Fruit fly (Drosophila melanogaster): ENCODE results near the gene CG13887.
A peak's percentile ranks its signal among the peaks of the same experiment; 100 is the strongest.
"Not testable (repeated sequence)": the region's sequence is repeated elsewhere in the genome, so short reads cannot be mapped to it uniquely, and the experiment has no call there.

CG13887 gene

DNA sequence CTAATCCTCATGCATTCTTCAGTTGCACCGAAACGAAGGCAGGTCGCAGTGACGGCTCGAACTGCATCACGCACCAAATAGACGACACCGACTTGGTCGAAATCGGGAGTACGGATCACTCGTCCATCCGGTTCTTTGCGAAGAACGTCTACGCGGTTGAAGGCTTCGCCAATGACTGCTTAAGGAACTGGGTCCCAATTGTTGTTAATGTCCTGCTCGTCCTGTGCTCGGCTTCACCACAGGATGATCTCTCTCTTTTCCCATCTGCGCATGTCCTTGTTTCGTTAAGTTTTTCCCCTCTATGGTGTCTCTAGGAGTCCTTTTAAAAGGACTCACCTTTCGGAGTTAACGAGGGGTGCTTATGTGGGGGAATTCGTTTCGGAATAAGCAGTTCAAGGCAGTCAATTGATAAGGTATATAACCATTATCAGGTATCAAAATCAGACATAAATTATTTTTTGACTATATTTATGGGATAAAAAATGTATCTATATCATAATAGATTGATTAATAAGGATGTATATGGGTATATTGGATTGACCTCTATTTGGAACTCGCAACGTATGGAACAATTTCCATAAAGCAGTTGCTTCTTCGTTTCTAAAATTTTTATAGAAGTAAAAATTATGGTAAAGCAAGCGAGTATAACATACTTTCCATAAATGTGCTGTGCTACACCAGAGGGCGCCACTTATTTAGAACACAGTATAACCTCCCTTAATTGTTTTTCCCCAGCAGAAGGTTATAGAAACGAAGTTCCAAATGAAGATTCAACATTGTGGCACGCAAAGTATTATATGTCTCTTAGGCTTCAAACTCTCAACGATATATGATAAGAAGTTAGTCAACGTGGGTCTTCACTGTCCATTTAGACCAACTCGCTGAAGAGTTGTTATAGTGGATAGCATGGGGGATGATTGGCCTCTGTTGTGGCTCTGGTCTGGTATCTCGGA, 19.7 kb downstream of the CG13887 start, which contains the start of gene dpr20 (continued):
- no peak for TF ChIP-seq cad (GFP tag; optimal IDR thresholded peaks at IDR 0.05)
- TF ChIP-seq CG2678 (tag; optimal IDR thresholded peaks at IDR 0.05): peak; percentile 82
- TF ChIP-seq CG42726 (GFP tag; IDR thresholded peaks at IDR 0.05; ENCODE audit: partially characterized antibody): no peak
- TF ChIP-seq Oli (tag; optimal IDR thresholded peaks at IDR 0.05): peak; percentile 67
- TF ChIP-seq cg (GFP tag; optimal IDR thresholded peaks at IDR 0.05): no peak
- peak; percentile 65 for TF ChIP-seq CG30403 (GFP tag; optimal IDR thresholded peaks at IDR 0.05)
- peak; percentile 7 for TF ChIP-seq bigmax (GFP tag; optimal IDR thresholded peaks at IDR 0.05)
- TF ChIP-seq CG18476 (GFP tag; optimal IDR thresholded peaks at IDR 0.05): peak; percentile 32
- no peak for TF ChIP-seq CG13123 (GFP tag; optimal IDR thresholded peaks at IDR 0.05)
- TF ChIP-seq CG12071 (GFP tag; optimal IDR thresholded peaks at IDR 0.05): peak; percentile 89
- TF ChIP-seq CG10431 (GFP tag; optimal IDR thresholded peaks at IDR 0.05): no peak
- peak; percentile 41 for TF ChIP-seq zen (tag; optimal IDR thresholded peaks at IDR 0.05)
- peak; percentile 71 for TF ChIP-seq CG9609 (GFP tag; optimal IDR thresholded peaks at IDR 0.05)
- TF ChIP-seq CG3407 (GFP tag; optimal IDR thresholded peaks at IDR 0.05): peak; percentile 14
- no peak for TF ChIP-seq nerfin-2 (GFP tag; IDR thresholded peaks at IDR 0.05; ENCODE audit: partially characterized antibody)
- TF ChIP-seq Sry-δ (GFP tag; optimal IDR thresholded peaks at IDR 0.05): peak; percentile 25
- TF ChIP-seq Oaz (GFP tag; IDR thresholded peaks at IDR 0.05): peak; percentile 74
- TF ChIP-seq CG8089 (GFP tag; optimal IDR thresholded peaks at IDR 0.05): peak; percentile 7
- no peak for TF ChIP-seq disco-r (GFP tag; optimal IDR thresholded peaks at IDR 0.05)
- TF ChIP-seq ind (GFP tag; optimal IDR thresholded peaks at IDR 0.05): peak; percentile 89
- TF ChIP-seq kni (GFP tag; optimal IDR thresholded peaks at IDR 0.05): no peak
- TF ChIP-seq Scr (GFP tag; IDR thresholded peaks at IDR 0.05; ENCODE audit: partially characterized antibody): no peak
- no peak for TF ChIP-seq CG6791 (GFP tag; IDR thresholded peaks at IDR 0.05; ENCODE audit: partially characterized antibody)
- TF ChIP-seq Fer2 (tag; optimal IDR thresholded peaks at IDR 0.05): peak; percentile 63
- TF ChIP-seq bsh (GFP tag; optimal IDR thresholded peaks at IDR 0.05): peak; percentile 8 to 74
- TF ChIP-seq CG3838 (GFP tag; optimal IDR thresholded peaks at IDR 0.05): no peak

DNA sequence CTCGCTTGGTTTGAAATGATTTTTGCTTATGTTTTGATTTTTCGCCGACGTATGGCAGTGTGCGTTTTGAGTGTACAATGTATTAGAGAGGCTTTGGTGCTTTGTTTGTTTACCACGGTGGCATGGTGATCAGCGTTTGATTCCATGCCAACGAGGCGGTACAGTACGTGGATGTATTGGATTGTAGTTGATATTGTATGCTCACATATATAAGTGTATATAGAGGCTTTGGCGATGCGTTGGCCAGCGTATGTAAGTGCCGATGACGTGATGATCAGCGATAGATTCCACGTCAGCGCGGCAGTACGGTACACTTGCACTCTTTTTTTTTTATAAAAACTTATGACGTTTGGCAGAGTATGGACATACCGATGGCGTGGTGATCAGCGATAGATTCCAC, 27.4 kb downstream of the CG13887 start, which contains the start of gene CG12502:
CG12502 (plus strand) TSS at position 301 of the 400 bp plus-strand sequence.
- not testable (repeated sequence) for TF ChIP-seq CG32772 (GFP tag; IDR thresholded peaks at IDR 0.05); tap (tag; optimal IDR thresholded peaks at IDR 0.05); CG12299 (tag; optimal IDR thresholded peaks at IDR 0.05)

DNA sequence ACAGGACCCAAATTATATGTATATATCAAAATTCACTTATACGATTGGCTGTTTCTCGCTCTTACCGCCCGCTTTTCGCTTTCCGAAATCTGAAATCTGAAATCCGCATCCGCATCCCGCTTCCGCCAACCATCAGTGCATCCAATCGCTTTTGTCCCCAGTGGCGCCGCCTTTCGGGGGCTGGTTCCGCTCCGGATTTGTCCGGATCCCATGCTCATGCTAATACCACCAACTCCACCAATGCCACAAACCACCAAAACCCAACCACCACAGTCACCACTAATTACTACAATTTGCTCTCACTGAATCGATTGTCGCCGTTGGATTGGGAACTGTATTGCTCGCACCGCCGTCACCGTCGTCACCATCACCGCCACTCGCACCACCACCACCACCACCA, 31.1 kb downstream of the CG13887 start:
- TF ChIP-seq CG15269 (tag; optimal IDR thresholded peaks at IDR 0.05) (no peak), CTCF (GFP tag; optimal IDR thresholded peaks at IDR 0.05) (peak; percentile 88), CG15514 (GFP tag; optimal IDR thresholded peaks at IDR 0.05) (peak; percentile 88), pita (GFP tag; optimal IDR thresholded peaks at IDR 0.05) (peak; percentile 18)

DNA sequence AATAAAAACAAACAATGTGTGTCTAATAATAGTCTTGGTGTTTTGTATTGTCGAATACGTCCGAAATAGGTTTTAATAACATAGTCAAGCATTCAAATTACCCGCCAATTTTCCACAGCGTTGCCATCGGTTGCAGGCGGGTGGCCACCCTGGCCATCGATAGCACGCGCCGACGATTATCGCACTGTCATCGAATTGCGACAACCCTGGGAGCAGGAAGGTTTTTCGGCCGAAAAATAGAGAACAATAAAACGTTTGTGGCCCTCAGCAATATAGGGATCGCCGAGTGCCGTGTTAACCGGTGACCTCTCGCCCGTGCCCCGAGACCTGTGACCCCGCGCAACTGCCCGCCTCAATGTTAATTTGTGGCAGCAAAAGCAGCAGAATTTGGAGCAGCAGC, 34.1 kb downstream of the CG13887 start, which contains the start of gene Usp10:
Usp10 (plus strand) TSS at position 187 of the 400 bp plus-strand sequence.
- TF ChIP-seq Aef1 (GFP tag; IDR thresholded peaks at IDR 0.05): no peak
- peak; percentile 79 for TF ChIP-seq D (optimal IDR thresholded peaks at IDR 0.05)
- no peak for TF ChIP-seq D (GFP tag; optimal IDR thresholded peaks at IDR 0.05)
- no peak for TF ChIP-seq CG8924 (tag; optimal IDR thresholded peaks at IDR 0.05)
- TF ChIP-seq Ravus (GFP tag; IDR thresholded peaks at IDR 0.05): no peak
- TF ChIP-seq lab (GFP tag; optimal IDR thresholded peaks at IDR 0.05): no peak
- TF ChIP-seq Dfd (GFP tag; optimal IDR thresholded peaks at IDR 0.05): no peak
- peak; percentile 24 for TF ChIP-seq nmo (GFP tag; optimal IDR thresholded peaks at IDR 0.05)
- no peak for TF ChIP-seq pan (optimal IDR thresholded peaks at IDR 0.05)
- TF ChIP-seq pan (GFP tag; optimal IDR thresholded peaks at IDR 0.05 in 1 of 2, IDR thresholded peaks at IDR 0.05 in 1 of 2): no peak
- no peak for TF ChIP-seq peb (GFP tag; IDR thresholded peaks at IDR 0.05)
- TF ChIP-seq chinmo (GFP tag; IDR thresholded peaks at IDR 0.05; ENCODE audit: partially characterized antibody): peak; percentile 72; the same call in 3 of the 4 replicates
- no peak for TF ChIP-seq CG10431 (GFP tag; optimal IDR thresholded peaks at IDR 0.05)
- no peak for TF ChIP-seq btn (GFP tag; optimal IDR thresholded peaks at IDR 0.05)
